Worm (Caenorhabditis elegans) whole organism, L2 larva: Measurements from ENCODE around the gene C33D9.8.
A peak's percentile ranks its signal among the peaks of the same experiment; 100 is the strongest.

ENCODE experiments used
- C34F6.9 ChIP-seq: fragments of 150-350 bp; optimal IDR thresholded peaks from 2 replicates; lab custom pipeline; 2014; ENCODE audit warnings: missing biosample characterization, missing genetic modification characterization
- F13H6.1 ChIP-seq: sonication (generic microtip); optimal IDR thresholded peaks from 2 replicates; lab custom pipeline; 2016; ENCODE audit warnings: missing genetic modification characterization, missing compliant biosample characterization
- R02D3.7 ChIP-seq: fragments of 150-350 bp; optimal IDR thresholded peaks from 2 replicates; lab custom pipeline; 2014; ENCODE audit warnings: missing biosample characterization, missing genetic modification characterization
- Y55F3AM.14 ChIP-seq: fragments of 200-800 bp; sonication (Bioruptor generic); optimal IDR thresholded peaks from 2 replicates; lab custom pipeline; 2018; ENCODE audit warnings: mild to moderate bottlenecking, missing genetic modification characterization, missing compliant biosample characterization
- ZK546.5 ChIP-seq: sonication (generic microtip); optimal IDR thresholded peaks from 2 replicates; lab custom pipeline; 2017; ENCODE audit warnings: missing biosample characterization, missing genetic modification characterization
- alr-1 ChIP-seq: fragments of 150-350 bp; optimal IDR thresholded peaks from 2 replicates; lab custom pipeline; 2014; ENCODE audit warnings: missing biosample characterization, missing genetic modification characterization
- aly-2 ChIP-seq: fragments of 150-350 bp; optimal IDR thresholded peaks from 2 replicates; lab custom pipeline; 2014; ENCODE audit warnings: missing biosample characterization, missing genetic modification characterization
- ama-1 ChIP-seq: fragments of 150-350 bp; optimal IDR thresholded peaks from 2 replicates; lab custom pipeline; 2018; ENCODE audit warnings: inconsistent platforms
- blmp-1 ChIP-seq: sonication (generic microtip); optimal IDR thresholded peaks from 2 replicates; lab custom pipeline; 2017; ENCODE audit warnings: missing genetic modification characterization, mild to moderate bottlenecking, missing compliant biosample characterization, antibody characterized with exemption, moderate library complexity; ENCODE audit not compliant: insufficient read depth
- ceh-16 ChIP-seq: fragments of 150-350 bp; optimal IDR thresholded peaks from 2 replicates; lab custom pipeline; 2014; ENCODE audit warnings: missing biosample characterization, missing genetic modification characterization
- ceh-82 ChIP-seq: fragments of 150-350 bp; optimal IDR thresholded peaks from 2 replicates; lab custom pipeline; 2014; ENCODE audit warnings: missing biosample characterization, missing genetic modification characterization
- crh-2 ChIP-seq: sonication (generic microtip); optimal IDR thresholded peaks from 2 replicates; lab custom pipeline; 2017; ENCODE audit warnings: missing biosample characterization, missing genetic modification characterization
- dmd-4 ChIP-seq: sonication (generic microtip); optimal IDR thresholded peaks from 2 replicates; lab custom pipeline; 2017; ENCODE audit warnings: missing biosample characterization, missing genetic modification characterization
- egl-27 ChIP-seq: sonication (generic microtip); optimal IDR thresholded peaks from 3 replicates; lab custom pipeline; 2017; ENCODE audit warnings: missing biosample characterization, missing genetic modification reagents, missing genetic modification characterization
- elt-1 ChIP-seq: fragments of 150-350 bp; optimal IDR thresholded peaks from 2 replicates; lab custom pipeline; 2014; ENCODE audit warnings: missing biosample characterization, missing genetic modification characterization
- elt-3 ChIP-seq: sonication (generic microtip); optimal IDR thresholded peaks from 2 replicates; lab custom pipeline; 2017; ENCODE audit warnings: missing biosample characterization, missing genetic modification characterization
- fos-1 ChIP-seq: fragments of 150-350 bp; optimal IDR thresholded peaks from 2 replicates; lab custom pipeline; 2014; ENCODE audit warnings: missing biosample characterization, missing genetic modification characterization
- gmeb-1 ChIP-seq: fragments of 150-350 bp; optimal IDR thresholded peaks from 2 replicates; lab custom pipeline; 2014; ENCODE audit warnings: missing biosample characterization, missing genetic modification characterization
- lin-11 ChIP-seq: fragments of 150-350 bp; sonication (generic microtip); optimal IDR thresholded peaks from 2 replicates; lab custom pipeline; 2014; ENCODE audit warnings: missing biosample characterization, missing genetic modification characterization, inconsistent platforms, mixed read lengths
- lin-13 ChIP-seq: fragments of 150-350 bp; optimal IDR thresholded peaks from 2 replicates; lab custom pipeline; 2014; ENCODE audit warnings: missing biosample characterization, missing genetic modification reagents, missing genetic modification characterization
- lin-39 ChIP-seq: fragments of 150-350 bp; optimal IDR thresholded peaks from 2 replicates; lab custom pipeline; 2014; ENCODE audit warnings: missing biosample characterization, missing genetic modification reagents, missing genetic modification characterization
- lsy-2 ChIP-seq, 2 experiments: fragments of 150-350 bp in 1 of 2; sonication (generic microtip) in 1 of 2; optimal IDR thresholded peaks; 2 replicates each; lab custom pipeline; 2014 to 2017; ENCODE audit warnings: missing biosample characterization in 2 of 2, missing genetic modification characterization in 2 of 2
- mab-5 ChIP-seq: fragments of 150-350 bp; optimal IDR thresholded peaks from 2 replicates; lab custom pipeline; 2014; ENCODE audit warnings: missing biosample characterization, missing genetic modification characterization
- mbf-1 ChIP-seq: sonication (generic microtip); optimal IDR thresholded peaks from 2 replicates; lab custom pipeline; 2017; ENCODE audit warnings: missing biosample characterization, missing genetic modification characterization
- mdl-1 ChIP-seq, 2 experiments: fragments of 150-350 bp in 1 of 2; sonication (generic microtip) in 1 of 2; optimal IDR thresholded peaks; 2 replicates each; lab custom pipeline; 2017; ENCODE audit warnings: missing biosample characterization in 2 of 2, missing genetic modification characterization in 2 of 2
- nhr-10 ChIP-seq: sonication (generic microtip); optimal IDR thresholded peaks from 2 replicates; lab custom pipeline; 2017; ENCODE audit warnings: missing biosample characterization, missing genetic modification characterization
- nhr-11 ChIP-seq: fragments of 150-350 bp; optimal IDR thresholded peaks from 2 replicates; lab custom pipeline; 2014; ENCODE audit warnings: missing biosample characterization, missing genetic modification characterization
- nhr-12 ChIP-seq: fragments of 150-350 bp; optimal IDR thresholded peaks from 2 replicates; lab custom pipeline; 2014; ENCODE audit warnings: missing biosample characterization, missing genetic modification characterization
- nhr-129 ChIP-seq: fragments of 150-350 bp; optimal IDR thresholded peaks from 2 replicates; lab custom pipeline; 2014; ENCODE audit warnings: missing biosample characterization, missing genetic modification characterization
- nhr-21 ChIP-seq: fragments of 150-350 bp; optimal IDR thresholded peaks from 2 replicates; lab custom pipeline; 2014; ENCODE audit warnings: missing biosample characterization, missing genetic modification characterization
- nhr-23 ChIP-seq: fragments of 150-350 bp; optimal IDR thresholded peaks from 2 replicates; lab custom pipeline; 2014; ENCODE audit warnings: missing biosample characterization, missing genetic modification reagents, missing genetic modification characterization
- nhr-237 ChIP-seq: fragments of 150-350 bp; optimal IDR thresholded peaks from 2 replicates; lab custom pipeline; 2014; ENCODE audit warnings: missing biosample characterization, missing genetic modification characterization
- nhr-25 ChIP-seq: fragments of 150-350 bp; sonication (generic microtip); optimal IDR thresholded peaks from 3 replicates; lab custom pipeline; 2014; ENCODE audit warnings: missing biosample characterization, missing genetic modification characterization
- nhr-6 ChIP-seq: fragments of 150-350 bp; optimal IDR thresholded peaks from 2 replicates; lab custom pipeline; 2014; ENCODE audit warnings: missing biosample characterization, missing genetic modification characterization
- nhr-77 ChIP-seq: fragments of 150-350 bp; optimal IDR thresholded peaks from 2 replicates; lab custom pipeline; 2014; ENCODE audit warnings: missing biosample characterization, missing genetic modification characterization
- peb-1 ChIP-seq: fragments of 150-350 bp; optimal IDR thresholded peaks from 2 replicates; lab custom pipeline; 2014; ENCODE audit warnings: missing biosample characterization, missing genetic modification characterization
- sem-4 ChIP-seq: fragments of 150-350 bp; optimal IDR thresholded peaks from 2 replicates; lab custom pipeline; 2014; ENCODE audit warnings: missing biosample characterization, missing genetic modification reagents, missing genetic modification characterization
- skn-1 ChIP-seq: sonication (generic microtip); optimal IDR thresholded peaks from 2 replicates; lab custom pipeline; 2017; ENCODE audit warnings: missing biosample characterization, missing genetic modification characterization
- sma-3 ChIP-seq: sonication (generic microtip); optimal IDR thresholded peaks from 2 replicates; lab custom pipeline; 2016; ENCODE audit warnings: missing genetic modification reagents, missing genetic modification characterization, missing compliant biosample characterization
- sma-9 ChIP-seq, 2 experiments: fragments of 150-350 bp in 1 of 2; sonication (generic microtip) in 1 of 2; optimal IDR thresholded peaks; 2 replicates each; lab custom pipeline; 2014 to 2016; ENCODE audit warnings: missing genetic modification characterization in 2 of 2, mild to moderate bottlenecking in 1 of 2, missing biosample characterization in 1 of 2, missing compliant biosample characterization in 1 of 2, missing genetic modification reagents in 1 of 2, moderate library complexity in 1 of 2
- snpc-4 ChIP-seq: fragments of 150-350 bp; optimal IDR thresholded peaks from 2 replicates; lab custom pipeline; 2014; ENCODE audit warnings: missing biosample characterization, missing genetic modification characterization
- unc-39 ChIP-seq: fragments of 150-350 bp; optimal IDR thresholded peaks from 2 replicates; lab custom pipeline; 2014; ENCODE audit warnings: missing biosample characterization, missing genetic modification characterization
- unc-55 ChIP-seq: fragments of 150-350 bp; sonication (generic microtip); optimal IDR thresholded peaks from 3 replicates; lab custom pipeline; 2014; ENCODE audit warnings: missing biosample characterization, missing genetic modification reagents, missing genetic modification characterization
- unc-62 ChIP-seq: fragments of 150-350 bp; optimal IDR thresholded peaks from 2 replicates; lab custom pipeline; 2014; ENCODE audit warnings: missing biosample characterization, missing genetic modification reagents, missing genetic modification characterization
- zag-1 ChIP-seq: fragments of 150-350 bp; optimal IDR thresholded peaks from 2 replicates; lab custom pipeline; 2014; ENCODE audit warnings: missing biosample characterization, missing genetic modification characterization
- ztf-1 ChIP-seq: fragments of 200-800 bp; sonication (Bioruptor generic); conservative IDR thresholded peaks from 2 replicates; pipeline ENCODE4 v1.3.6; 2022; ENCODE audit warnings: missing genetic modification characterization, missing compliant biosample characterization
- ztf-11 ChIP-seq: sonication (generic microtip); optimal IDR thresholded peaks from 2 replicates; lab custom pipeline; 2017; ENCODE audit warnings: missing biosample characterization, missing genetic modification characterization
- ztf-4 ChIP-seq: fragments of 150-350 bp; optimal IDR thresholded peaks from 2 replicates; lab custom pipeline; 2014; ENCODE audit warnings: missing biosample characterization, missing genetic modification characterization

The C33D9.8 gene

ce11 chrIV:8827500-8827899 lies 40.9 kb upstream of the C33D9.8 start, which contains the start of gene T28C6.7:
T28C6.7 (plus strand) TSS chrIV:8827800.
- no peak for TF ChIP-seq ceh-16 (tag; lab: Kevin White, UChicago)
- no peak for TF ChIP-seq nhr-77 (tag; lab: Kevin White, UChicago)
- no peak for TF ChIP-seq skn-1 (tag; lab: Kevin White, UChicago)
- no peak for TF ChIP-seq Y55F3AM.14 (GFP tag; lab: Kevin White, UChicago)
- no peak for TF ChIP-seq ztf-1 (GFP tag; lab: Robert Waterston, UW)
- TF ChIP-seq unc-62 = no peak
- TF ChIP-seq aly-2 = no peak
- TF ChIP-seq nhr-12 (tag; lab: Kevin White, UChicago) = no peak
- TF ChIP-seq nhr-21 (tag; lab: Kevin White, UChicago) = no peak
- TF ChIP-seq C34F6.9 (tag; lab: Kevin White, UChicago) = no peak
- no peak for TF ChIP-seq nhr-11 (tag; lab: Kevin White, UChicago)
- no peak for TF ChIP-seq ama-1

ce11 chrIV:8826606-8827000 lies 40.1 kb upstream of the C33D9.8 start:
- no peak for TF ChIP-seq sma-3
- TF ChIP-seq nhr-237 (tag; lab: Kevin White, UChicago) = no peak
- TF ChIP-seq crh-2 (tag; lab: Kevin White, UChicago) = no peak
- no peak for TF ChIP-seq nhr-12 (tag; lab: Kevin White, UChicago)
- no peak for TF ChIP-seq lin-13 (GFP tag; lab: Kevin White, UChicago)
- no peak for TF ChIP-seq lin-39 (tag; lab: Kevin White, UChicago)
- TF ChIP-seq nhr-6 (tag; lab: Kevin White, UChicago) = no peak
- no peak for TF ChIP-seq ztf-4 (tag; lab: Kevin White, UChicago)
- TF ChIP-seq skn-1 (tag; lab: Kevin White, UChicago) = no peak
- TF ChIP-seq snpc-4 (tag; lab: Kevin White, UChicago) = no peak
- no peak for TF ChIP-seq F13H6.1 (tag; lab: Kevin White, UChicago)
- TF ChIP-seq mdl-1 (tag; optimal IDR thresholded peaks at IDR 0.05; lab: Kevin White, UChicago) = no peak
- no peak for TF ChIP-seq peb-1 (tag; lab: Kevin White, UChicago)
- TF ChIP-seq zag-1 (tag; lab: Kevin White, UChicago) = no peak
- peak; percentile 48 for TF ChIP-seq fos-1 (tag; lab: Kevin White, UChicago)
- no peak for TF ChIP-seq gmeb-1 (tag; lab: Kevin White, UChicago)
- no peak for TF ChIP-seq lin-11 (tag; lab: Kevin White, UChicago)
- no peak for TF ChIP-seq mbf-1 (tag; lab: Kevin White, UChicago)
- no peak for TF ChIP-seq elt-1 (tag; lab: Kevin White, UChicago)
- TF ChIP-seq nhr-129 (tag; lab: Kevin White, UChicago) = peak; percentile 24
- TF ChIP-seq egl-27 (tag; lab: Kevin White, UChicago) = no peak
- TF ChIP-seq unc-39 (tag; lab: Kevin White, UChicago) = no peak
- no peak for TF ChIP-seq ztf-11 (tag; lab: Kevin White, UChicago)
- no peak for TF ChIP-seq nhr-10 (tag; lab: Kevin White, UChicago)
- no peak for TF ChIP-seq R02D3.7 (tag; lab: Kevin White, UChicago)
- no peak for TF ChIP-seq unc-62
- peak; percentile 1 for TF ChIP-seq ceh-16 (tag; lab: Kevin White, UChicago)
- TF ChIP-seq aly-2 = no peak
- no peak for TF ChIP-seq dmd-4 (tag; lab: Kevin White, UChicago)
- TF ChIP-seq unc-55 (GFP tag; lab: Kevin White, UChicago) = peak; percentile 40
- TF ChIP-seq sem-4 (tag; lab: Kevin White, UChicago) = peak; percentile 21
- TF ChIP-seq nhr-23 (tag; lab: Kevin White, UChicago) = no peak
- TF ChIP-seq ceh-82 (tag; lab: Kevin White, UChicago) = no peak
- no peak for TF ChIP-seq nhr-77 (tag; lab: Kevin White, UChicago)
- TF ChIP-seq sma-9 (GFP tag; optimal IDR thresholded peaks at IDR 0.05; lab: Kevin White, UChicago) = peak; percentile 23
- no peak for TF ChIP-seq sma-9 (tag; optimal IDR thresholded peaks at IDR 0.05; lab: Kevin White, UChicago)
- TF ChIP-seq Y55F3AM.14 (GFP tag; lab: Kevin White, UChicago) = no peak
- peak; percentile 57 for TF ChIP-seq blmp-1 (tag; lab: Kevin White, UChicago)
- TF ChIP-seq mab-5 (tag; lab: Kevin White, UChicago) = no peak
- no peak for TF ChIP-seq ama-1
- TF ChIP-seq alr-1 (tag; lab: Kevin White, UChicago) = no peak
- no peak for TF ChIP-seq ztf-1 (GFP tag; lab: Robert Waterston, UW)
- no peak for TF ChIP-seq C34F6.9 (tag; lab: Kevin White, UChicago)
- TF ChIP-seq lsy-2 (tag; optimal IDR thresholded peaks at IDR 0.05; lab: Kevin White, UChicago) = peak in 1 of 2 experiments; percentile 61
- TF ChIP-seq nhr-21 (tag; lab: Kevin White, UChicago) = no peak
- TF ChIP-seq nhr-25 = peak; percentile 10
- TF ChIP-seq elt-3 = no peak
- no peak for TF ChIP-seq nhr-11 (tag; lab: Kevin White, UChicago)
- no peak for TF ChIP-seq ZK546.5
